Worm (Caenorhabditis elegans): ENCODE results near the gene F39B3.7.
"Not testable (repeated sequence)": the region's sequence is repeated elsewhere in the genome, so short reads cannot be mapped to it uniquely, and the experiment has no call there.

Gene F39B3.7

ce11 chrX:17579779-17580178 is 12.5 kb upstream of the F39B3.7 start, which contains the start of gene frpr-7:
Gene frpr-7, minus strand, starts transcription at chrX:17579879.
- no peak for TF ChIP-seq F57C9.4 (tag; optimal IDR thresholded peaks at IDR 0.05)
- no peak for TF ChIP-seq C17E4.6 (GFP tag; IDR thresholded peaks at IDR 0.05)
- no peak for TF ChIP-seq ztf-3 (GFP tag; optimal IDR thresholded peaks at IDR 0.05)
- TF ChIP-seq fkh-3 (tag; optimal IDR thresholded peaks at IDR 0.05), result no peak
- TF ChIP-seq lag-1 (GFP tag; IDR thresholded peaks at IDR 0.05), result no peak
- TF ChIP-seq hlh-12 (tag; optimal IDR thresholded peaks at IDR 0.05), result no peak
- TF ChIP-seq ztf-28 (GFP tag; IDR thresholded peaks at IDR 0.05), result no peak
- no peak for TF ChIP-seq Y95B8A.8 (GFP tag; IDR thresholded peaks at IDR 0.05)
- no peak for TF ChIP-seq snpc-3.4 (tag; optimal IDR thresholded peaks at IDR 0.05)
- TF ChIP-seq madf-10 (tag; optimal IDR thresholded peaks at IDR 0.05), result no peak
- no peak for TF ChIP-seq cebp-1 (GFP tag; IDR thresholded peaks at IDR 0.05)
- no peak for TF ChIP-seq cebp-1 (tag; optimal IDR thresholded peaks at IDR 0.05)
- no peak for TF ChIP-seq mcd-1 (GFP tag; IDR thresholded peaks at IDR 0.05)
- TF ChIP-seq repo-1 (tag; optimal IDR thresholded peaks at IDR 0.05), result no peak
- TF ChIP-seq hrde-1 (tag; optimal IDR thresholded peaks at IDR 0.05; ENCODE audit: borderline replicate concordance), result no peak
- TF ChIP-seq ztf-6 (GFP tag; IDR thresholded peaks at IDR 0.05), result no peak
- TF ChIP-seq F49E8.2 (tag; optimal IDR thresholded peaks at IDR 0.05; ENCODE audit: insufficient read depth), result no peak
- no peak for TF ChIP-seq ccch-3 (GFP tag; optimal IDR thresholded peaks at IDR 0.05)

ce11 chrX:17579011-17579410 is 11.7 kb upstream of the F39B3.7 start, which contains the start of gene F39B3.3:
Gene F39B3.3, minus strand, starts transcription at chrX:17579111.
- not testable (repeated sequence) for TF ChIP-seq ceh-58 (GFP tag; IDR thresholded peaks at IDR 0.05); hlh-12 (tag; optimal IDR thresholded peaks at IDR 0.05); xnd-1 (tag; optimal IDR thresholded peaks at IDR 0.05)

ce11 chrX:17563411-17563810 is 3.9 kb downstream of the F39B3.7 start, which contains the start of gene F31A3.5:
Gene F31A3.5, minus strand, starts transcription at chrX:17563610.
- TF ChIP-seq ceh-58 (GFP tag; IDR thresholded peaks at IDR 0.05), result no peak
- TF ChIP-seq nhr-80 (tag; optimal IDR thresholded peaks at IDR 0.05), result peak; percentile 20

- TF ChIP-seq ztf-22 (GFP tag; optimal IDR thresholded peaks at IDR 0.05) (no peak), ceh-27 (GFP tag; optimal IDR thresholded peaks at IDR 0.05) (peak; percentile 59), mcd-1 (GFP tag; IDR thresholded peaks at IDR 0.05) (no peak), ZK185.1 (tag; optimal IDR thresholded peaks at IDR 0.05; ENCODE audit: poor library complexity, severe bottlenecking) (no peak)
Measured at ce11 chrX:17562195-17562594, 5.1 kb downstream of the F39B3.7 start.

ce11 chrX:17553772-17554171 is 13.5 kb downstream of the F39B3.7 start:
- TF ChIP-seq zfh-2 (GFP tag; conservative IDR thresholded peaks at IDR 0.05), result peak; percentile 64
- TF ChIP-seq snpc-1.3 (tag; optimal IDR thresholded peaks at IDR 0.05; ENCODE audit: insufficient read depth), result no peak
- TF ChIP-seq nhr-27 (tag; optimal IDR thresholded peaks at IDR 0.05), result no peak
- no peak for TF ChIP-seq bed-1 (GFP tag; IDR thresholded peaks at IDR 0.05)
- TF ChIP-seq tbx-9 (tag; optimal IDR thresholded peaks at IDR 0.05; ENCODE audit: borderline replicate concordance), result no peak
- TF ChIP-seq mxl-1 (tag; optimal IDR thresholded peaks at IDR 0.05), result no peak

- TF ChIP-seq F57A8.1 (GFP tag; optimal IDR thresholded peaks at IDR 0.05); lin-26 (GFP tag; IDR thresholded peaks at IDR 0.05); D2030.7 (GFP tag; IDR thresholded peaks at IDR 0.05): not testable (repeated sequence)
Measured at ce11 chrX:17550755-17551154, 16.5 kb downstream of the F39B3.7 start, which contains the start of gene hlh-28. Gene hlh-28, plus strand, starts transcription at chrX:17551055.

All from whole organism, young adult.